Fruit fly (Drosophila melanogaster): ENCODE data around the gene Rala.
A peak's percentile ranks its signal among the peaks of the same experiment; 100 is the strongest.

DNA sequence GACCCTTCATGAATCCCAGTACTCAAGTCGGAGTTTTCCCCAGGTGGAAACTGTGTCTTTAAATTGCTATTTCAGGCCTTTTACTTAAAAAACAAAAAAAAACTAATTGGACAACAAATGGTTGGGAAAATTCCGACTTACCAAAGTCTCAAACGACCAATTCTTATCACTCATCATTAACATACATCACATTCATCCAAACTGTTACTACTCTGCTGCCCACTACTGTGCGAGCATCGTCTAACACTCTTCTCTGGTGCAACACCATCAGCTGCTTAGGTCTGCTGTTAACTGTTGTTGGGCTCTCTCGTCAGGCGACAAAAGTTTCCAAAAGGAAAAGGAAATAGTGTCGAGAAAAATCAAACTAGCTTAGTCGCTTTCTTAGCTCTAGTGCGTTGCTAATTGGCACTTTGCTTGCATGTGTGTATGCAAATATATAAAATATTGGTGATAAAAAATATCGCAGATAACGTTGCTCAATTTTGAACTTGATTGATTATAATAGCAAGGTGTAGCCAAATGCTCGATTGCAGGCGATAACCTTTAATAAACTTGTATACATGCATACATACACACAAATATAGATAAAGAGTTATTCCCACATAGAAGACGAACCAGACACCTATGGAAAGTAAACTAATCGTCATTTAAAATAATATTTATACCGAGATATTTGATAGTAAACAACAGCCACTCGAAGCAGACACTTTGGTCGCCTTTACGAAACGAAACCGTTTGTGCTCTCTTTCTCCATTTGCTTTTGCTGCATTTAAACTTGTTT, 25.3 kb downstream of the Rala start:
- TF ChIP-seq CG1603 (tag; optimal IDR thresholded peaks at IDR 0.05) (peak; percentile 45), gcm2 (GFP tag; optimal IDR thresholded peaks at IDR 0.05) (peak; percentile 19), CG8765 (GFP tag; IDR thresholded peaks at IDR 0.05) (no peak), ara (GFP tag; IDR thresholded peaks at IDR 0.05) (no peak), Ssrp (tag; optimal IDR thresholded peaks at IDR 0.05) (peak; percentile 75)
